Fruit fly (Drosophila melanogaster) whole organism, adult: ENCODE data around the gene Ack.

Experiments used
- CG1620 ChIP-seq: fragments of 200-800 bp; sonication (Bioruptor generic); optimal IDR thresholded peaks from 2 replicates; lab custom pipeline; 2016; ENCODE audit warnings: missing biosample characterization, missing genetic modification characterization
- CG7101 ChIP-seq: fragments of 200-800 bp; sonication (Bioruptor generic); optimal IDR thresholded peaks from 2 replicates; lab custom pipeline; 2018; ENCODE audit warnings: missing biosample characterization, mild to moderate bottlenecking, missing genetic modification characterization, moderate library complexity
- kay ChIP-seq: fragments of 200-800 bp; sonication (Bioruptor generic); peaks from one replicate; lab custom pipeline; 2016; ENCODE audit warnings: missing biosample characterization, missing genetic modification characterization, borderline replicate concordance

DNA sequence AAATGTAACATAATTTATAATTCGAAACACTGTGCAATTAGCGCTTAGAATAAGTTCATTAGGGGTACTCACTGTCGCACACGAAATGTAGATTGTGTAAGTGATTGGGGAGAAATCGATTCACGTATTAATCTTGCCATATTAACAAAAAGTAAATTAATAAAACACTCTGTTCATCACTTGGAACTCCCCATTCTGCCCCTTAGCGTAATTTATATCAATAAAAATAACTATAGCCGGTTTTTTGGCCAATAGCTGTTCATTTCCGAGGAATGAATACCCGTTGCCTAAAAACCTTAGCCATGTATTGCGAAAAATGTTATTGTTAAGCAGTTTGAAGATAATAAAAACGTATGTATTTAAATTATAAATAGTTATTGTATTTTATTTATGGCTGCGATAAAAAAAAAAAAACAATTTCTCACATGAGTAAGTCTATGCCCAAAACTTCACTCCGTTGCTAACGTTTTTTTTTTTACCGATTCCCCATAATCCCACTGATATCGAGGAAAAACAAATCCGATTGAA lies 48.6 kb upstream of the Ack start, which contains the start of gene Ugt305A1:
- TF ChIP-seq kay (no peak), CG1620 (GFP tag; lab: Kevin White, UChicago) (no peak), CG7101 (tag; lab: Kevin White, UChicago) (peak; percentile 6)
